Worm (Caenorhabditis elegans) whole organism, L4/young adult: ENCODE results near the gene kcnl-1.

ENCODE experiments used
- W03F9.2 ChIP-seq: fragments of 150-350 bp; optimal IDR thresholded peaks from 2 replicates; lab custom pipeline; 2014; ENCODE audit warnings: missing biosample characterization, missing genetic modification characterization
- him-1 ChIP-seq: sonication (generic microtip); optimal IDR thresholded peaks from 2 replicates; lab custom pipeline; 2016; ENCODE audit warnings: missing genotype, missing genetic modification reagents, missing genetic modification characterization, missing compliant biosample characterization

DNA sequence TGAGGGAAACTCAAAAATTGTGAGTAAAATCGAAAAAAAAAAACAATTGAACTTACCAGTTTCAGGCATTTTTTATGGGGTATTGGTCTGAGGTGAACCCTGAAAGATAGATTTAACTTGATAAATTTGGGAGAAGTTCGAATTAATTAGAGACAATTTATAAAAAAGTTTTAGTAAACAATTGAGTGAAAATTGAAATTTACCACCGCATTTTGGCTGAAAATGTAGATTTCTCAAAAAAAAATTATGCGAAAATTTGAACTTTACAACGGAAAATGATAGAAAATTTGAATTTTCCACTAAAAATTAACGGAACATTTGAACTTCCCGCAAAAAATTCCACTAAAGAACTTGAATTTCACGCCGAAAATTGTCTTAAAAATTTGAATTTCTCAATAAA, 19.1 kb upstream of the kcnl-1 start, which contains the start of gene Y43F8B.1:
- TF ChIP-seq W03F9.2 (tag; lab: Kevin White, UChicago) (no peak), him-1 (tag; lab: Kevin White, UChicago) (no peak)
